Fruit fly (Drosophila melanogaster) whole organism, pupa: Measurements from ENCODE around the gene alt.

Experiments used
- CG10348 ChIP-seq: fragments of 200-800 bp; sonication (Bioruptor generic); IDR thresholded peaks from 2 replicates; pipeline ENCODE4 v1.3.6; 2022; ENCODE audit warnings: missing biosample characterization, missing genetic modification characterization
- CG12605 ChIP-seq: fragments of 200-800 bp; sonication (Bioruptor generic); IDR thresholded peaks from 2 replicates; pipeline ENCODE4 v1.3.6; 2022; ENCODE audit warnings: missing biosample characterization, missing genetic modification characterization
- CG13204 ChIP-seq: fragments of 200-800 bp; sonication (Bioruptor generic); optimal IDR thresholded peaks from 2 replicates; lab custom pipeline; 2018; ENCODE audit warnings: missing biosample characterization, mild to moderate bottlenecking, missing genetic modification characterization, moderate library complexity
- CG14655 ChIP-seq: fragments of 200-800 bp; sonication (Bioruptor generic); optimal IDR thresholded peaks from 3 replicates; lab custom pipeline; 2017; ENCODE audit warnings: mild to moderate bottlenecking, missing biosample characterization, missing genetic modification reagents, missing genetic modification characterization
- CG15710 ChIP-seq: fragments of 200-800 bp; sonication (Bioruptor generic); optimal IDR thresholded peaks from 2 replicates; lab custom pipeline; 2018; ENCODE audit warnings: missing biosample characterization, mild to moderate bottlenecking, missing genetic modification characterization, moderate library complexity
- CG17806 ChIP-seq: fragments of 200-800 bp; sonication (Bioruptor generic); optimal IDR thresholded peaks from 2 replicates; lab custom pipeline; 2018; ENCODE audit warnings: missing biosample characterization, mild to moderate bottlenecking, missing genetic modification characterization, moderate library complexity
- CG32121 ChIP-seq: fragments of 200-800 bp; sonication (Bioruptor generic); IDR thresholded peaks from 2 replicates; pipeline ENCODE4 v1.3.6; 2022; ENCODE audit warnings: missing biosample characterization, missing genetic modification characterization
- CG34367 ChIP-seq: fragments of 200-800 bp; sonication (Bioruptor generic); optimal IDR thresholded peaks from 2 replicates; lab custom pipeline; 2018; ENCODE audit warnings: missing biosample characterization, mild to moderate bottlenecking, missing genetic modification characterization
- CG4496 ChIP-seq: fragments of 200-800 bp; sonication (Bioruptor generic); IDR thresholded peaks from 3 replicates; pipeline ENCODE4 v1.3.6; 2022; ENCODE audit warnings: missing biosample characterization, missing genetic modification characterization
- CG8159 ChIP-seq: fragments of 200-800 bp; sonication (Bioruptor generic); optimal IDR thresholded peaks from 3 replicates; lab custom pipeline; 2018; ENCODE audit warnings: missing biosample characterization, mild to moderate bottlenecking, missing genetic modification characterization, moderate library complexity
- CG8301 ChIP-seq: fragments of 200-800 bp; sonication (Bioruptor generic); optimal IDR thresholded peaks from 2 replicates; lab custom pipeline; 2018; ENCODE audit warnings: missing biosample characterization, mild to moderate bottlenecking, missing genetic modification characterization
- CG9948 ChIP-seq: fragments of 200-800 bp; sonication (Bioruptor generic); optimal IDR thresholded peaks from 2 replicates; lab custom pipeline; 2018; ENCODE audit warnings: missing biosample characterization, mild to moderate bottlenecking, missing genetic modification characterization, moderate library complexity
- D1 ChIP-seq: fragments of 200-800 bp; sonication (Bioruptor generic); optimal IDR thresholded peaks from 2 replicates; lab custom pipeline; 2018; ENCODE audit warnings: missing biosample characterization, mild to moderate bottlenecking, missing genetic modification characterization, moderate library complexity
- EcR ChIP-seq: fragments of 200-800 bp; sonication (Bioruptor generic); optimal IDR thresholded peaks from 3 replicates; lab custom pipeline; 2019; ENCODE audit warnings: missing biosample characterization, missing genetic modification characterization, mild to moderate bottlenecking, moderate library complexity, missing genetic modification reagents
- Ets98B ChIP-seq: fragments of 200-800 bp; sonication (Bioruptor generic); IDR thresholded peaks from 2 replicates; pipeline ENCODE4 v1.3.6; 2022; ENCODE audit warnings: missing biosample characterization, missing genetic modification characterization
- Pif1A ChIP-seq: fragments of 200-800 bp; sonication (Bioruptor generic); optimal IDR thresholded peaks from 3 replicates; lab custom pipeline; 2016; ENCODE audit warnings: missing biosample characterization, missing genetic modification characterization
- Pif1B ChIP-seq: fragments of 200-800 bp; sonication (Bioruptor generic); optimal IDR thresholded peaks from 3 replicates; lab custom pipeline; 2016; ENCODE audit warnings: missing biosample characterization, missing genetic modification characterization
- Snoo ChIP-seq: fragments of 200-800 bp; sonication (Bioruptor generic); optimal IDR thresholded peaks from 3 replicates; lab custom pipeline; 2017; ENCODE audit warnings: missing biosample characterization, mild to moderate bottlenecking, missing genetic modification characterization, inconsistent platforms
- fd96Ca ChIP-seq: fragments of 200-800 bp; sonication (Bioruptor generic); IDR thresholded peaks from 3 replicates; pipeline ENCODE4 v1.3.6; 2022; ENCODE audit warnings: missing biosample characterization, missing genetic modification characterization
- gl ChIP-seq: fragments of 200-800 bp; sonication (Bioruptor generic); optimal IDR thresholded peaks from 2 replicates; lab custom pipeline; 2018; ENCODE audit warnings: missing biosample characterization, mild to moderate bottlenecking, missing genetic modification characterization
- rn ChIP-seq: fragments of 200-800 bp; sonication (Bioruptor generic); IDR thresholded peaks from 2 replicates; pipeline ENCODE4 v1.3.6; 2022; ENCODE audit warnings: missing biosample characterization, missing genetic modification characterization

alt gene

DNA sequence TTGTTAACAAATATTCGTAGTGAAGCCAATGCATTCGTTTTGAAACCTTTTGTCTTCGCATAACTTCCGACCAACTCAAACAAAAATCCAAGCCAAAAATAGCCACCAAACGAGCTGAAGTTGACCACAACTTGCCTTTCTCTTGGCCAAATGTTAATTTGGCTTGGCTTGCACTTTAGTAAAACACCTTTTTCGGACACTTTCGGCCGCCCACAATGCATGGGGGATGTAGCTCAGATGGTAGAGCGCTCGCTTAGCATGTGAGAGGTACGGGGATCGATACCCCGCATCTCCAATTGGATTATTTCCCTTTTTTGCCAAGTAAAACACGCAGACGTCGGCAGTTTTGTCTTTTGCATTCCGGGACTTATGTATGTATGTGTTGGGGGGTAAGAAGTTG is 25.4 kb downstream of the alt start:
- no peak for TF ChIP-seq Ets98B (GFP tag; lab: Robert Waterston, UW)
- TF ChIP-seq CG8301: no peak
- no peak for TF ChIP-seq rn (GFP tag; lab: Robert Waterston, UW)
- no peak for TF ChIP-seq CG9948 (tag; lab: Kevin White, UChicago)
- TF ChIP-seq EcR (GFP tag; lab: Kevin White, UChicago): no peak
- no peak for TF ChIP-seq D1 (tag; lab: Kevin White, UChicago)
- no peak for TF ChIP-seq CG12605 (GFP tag; lab: Robert Waterston, UW)
- TF ChIP-seq CG32121 (GFP tag; lab: Robert Waterston, UW): no peak
- TF ChIP-seq Pif1A (GFP tag; lab: Kevin White, UChicago): no peak
- no peak for TF ChIP-seq CG15710 (tag; lab: Kevin White, UChicago)
- TF ChIP-seq CG13204 (GFP tag; lab: Kevin White, UChicago): no peak
- TF ChIP-seq Snoo (tag; lab: Kevin White, UChicago): no peak
- no peak for TF ChIP-seq Pif1B (GFP tag; lab: Kevin White, UChicago)
- TF ChIP-seq CG17806 (tag; lab: Kevin White, UChicago): no peak

DNA sequence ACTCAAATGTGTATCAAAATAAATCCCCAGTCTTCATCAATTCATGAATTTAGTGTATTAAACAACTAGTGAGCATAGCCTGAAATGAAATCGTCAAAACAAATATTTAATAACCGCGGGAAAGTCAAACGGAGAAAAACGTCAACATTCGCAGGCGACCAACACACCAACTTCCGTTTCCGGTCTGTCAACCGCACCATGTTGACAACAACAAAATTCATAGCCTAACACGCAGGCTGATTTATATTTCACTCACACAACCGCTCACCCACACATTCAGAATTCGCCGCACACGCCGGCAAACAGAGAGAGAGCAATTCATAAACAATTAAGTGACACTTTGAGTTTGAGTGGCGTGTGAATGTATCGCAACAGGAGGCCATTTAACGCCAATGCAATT is 27.3 kb downstream of the alt start:
- peak; percentile 45 for TF ChIP-seq Snoo (tag; lab: Kevin White, UChicago)
- peak; percentile 32; the same call in 1 of the 3 replicates for TF ChIP-seq CG4496
- TF ChIP-seq CG34367 (tag; lab: Kevin White, UChicago): peak; percentile 23
- no peak for TF ChIP-seq CG13204 (GFP tag; lab: Kevin White, UChicago)

dm6 chr3R:17653879-17654278 is 28.4 kb downstream of the alt start:
- TF ChIP-seq EcR (GFP tag; lab: Kevin White, UChicago) (no peak), D1 (tag; lab: Kevin White, UChicago) (no peak), fd96Ca (GFP tag; lab: Robert Waterston, UW) (no peak), CG8159 (no peak), CG34367 (tag; lab: Kevin White, UChicago) (no peak), Ets98B (GFP tag; lab: Robert Waterston, UW) (no peak), CG9948 (tag; lab: Kevin White, UChicago) (no peak)

- no peak for TF ChIP-seq D1 (tag; lab: Kevin White, UChicago)
- no peak for TF ChIP-seq Ets98B (GFP tag; lab: Robert Waterston, UW)
- no peak for TF ChIP-seq rn (GFP tag; lab: Robert Waterston, UW)
These were observed 34.9 kb downstream of the alt start, which contains the start of gene CG14322 for dm6 chr3R:17647444-17647843. Gene CG14322, plus strand, starts transcription at chr3R:17647679.

DNA sequence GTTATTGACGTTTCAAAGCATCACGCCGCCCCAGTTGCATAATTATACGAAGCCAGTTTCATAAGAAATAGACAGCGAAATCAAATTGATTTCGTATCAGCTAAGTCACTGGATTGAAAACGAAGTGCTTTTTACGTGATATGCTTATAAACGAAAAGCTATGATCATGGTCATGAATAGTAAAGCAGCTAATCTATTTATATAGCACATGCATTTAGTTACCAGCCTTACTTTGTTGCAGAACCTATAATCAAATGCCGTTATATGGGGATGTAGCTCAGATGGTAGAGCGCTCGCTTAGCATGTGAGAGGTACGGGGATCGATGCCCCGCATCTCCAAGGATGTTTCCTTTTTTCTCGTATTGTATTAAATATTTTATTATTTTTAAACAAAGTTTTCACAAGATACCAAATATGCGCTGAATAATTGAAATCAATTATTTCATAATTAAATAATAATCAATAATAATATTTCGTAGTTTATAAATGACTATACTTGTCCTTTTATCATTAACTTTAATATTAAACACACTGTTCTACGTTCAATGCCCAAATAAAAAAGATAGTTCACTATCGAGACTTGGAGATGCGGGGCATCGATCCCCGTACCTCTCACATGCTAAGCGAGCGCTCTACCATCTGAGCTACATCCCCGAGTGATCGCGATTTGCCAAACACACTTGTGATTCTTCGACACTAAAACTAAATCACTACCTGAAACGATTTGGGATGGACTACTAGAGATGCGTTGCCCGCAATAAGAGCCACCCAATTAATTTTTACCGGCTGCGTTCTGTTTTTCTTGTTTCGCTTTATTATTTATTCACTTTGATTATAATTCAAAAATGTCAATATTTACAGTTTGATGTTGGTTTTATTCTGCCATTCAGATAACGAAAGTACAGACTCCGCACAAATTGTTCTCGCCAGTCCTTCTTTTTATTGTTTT is 35.9 kb downstream of the alt start:
- TF ChIP-seq CG15710 (tag; lab: Kevin White, UChicago): no peak
- TF ChIP-seq CG8301: no peak
- no peak for TF ChIP-seq EcR (GFP tag; lab: Kevin White, UChicago)

- TF ChIP-seq CG4496 (peak; percentile 22; the same call in 1 of the 3 replicates), CG13204 (GFP tag; lab: Kevin White, UChicago) (no peak)
These were observed 37.1 kb downstream of the alt start for dm6 chr3R:17645239-17645638.

DNA sequence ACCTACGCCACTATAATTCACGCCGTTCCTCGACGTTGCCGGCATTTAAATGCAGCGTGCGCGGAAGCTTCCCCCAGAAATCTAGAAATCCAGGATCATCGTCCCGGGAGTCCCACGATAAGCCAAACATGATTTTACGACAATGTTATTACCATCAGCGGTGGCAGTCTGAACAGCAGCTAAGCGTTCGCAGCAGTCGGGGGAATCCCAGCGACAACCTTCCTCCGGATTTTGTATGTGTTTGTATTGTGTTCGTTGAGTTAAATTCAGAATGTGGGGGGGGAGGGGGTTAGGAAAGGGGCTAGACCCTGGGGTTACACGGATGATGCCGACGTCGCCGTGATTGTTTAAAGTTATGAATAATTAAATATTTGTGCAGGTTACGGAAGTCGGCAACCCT is 38.3 kb downstream of the alt start:
- no peak for TF ChIP-seq CG32121 (GFP tag; lab: Robert Waterston, UW)
- TF ChIP-seq rn (GFP tag; lab: Robert Waterston, UW): no peak
- TF ChIP-seq Pif1B (GFP tag; lab: Kevin White, UChicago): no peak
- TF ChIP-seq CG8301: no peak
- TF ChIP-seq CG14655 (GFP tag; lab: Kevin White, UChicago): no peak
- no peak for TF ChIP-seq CG9948 (tag; lab: Kevin White, UChicago)
- TF ChIP-seq CG4496: no peak
- TF ChIP-seq CG17806 (tag; lab: Kevin White, UChicago): no peak
- no peak for TF ChIP-seq CG10348 (GFP tag; lab: Robert Waterston, UW)
- TF ChIP-seq D1 (tag; lab: Kevin White, UChicago): no peak
- TF ChIP-seq CG13204 (GFP tag; lab: Kevin White, UChicago): no peak
- TF ChIP-seq Ets98B (GFP tag; lab: Robert Waterston, UW): no peak
- TF ChIP-seq gl (tag; lab: Kevin White, UChicago): no peak
- no peak for TF ChIP-seq Snoo (tag; lab: Kevin White, UChicago)
- no peak for TF ChIP-seq CG8159
- TF ChIP-seq Pif1A (GFP tag; lab: Kevin White, UChicago): no peak
- TF ChIP-seq fd96Ca (GFP tag; lab: Robert Waterston, UW): no peak
